Fruit fly (Drosophila melanogaster) whole organism, embryonic: ENCODE results near the gene GCS2beta.

Experiments used
- Adf1 ChIP-seq: fragments of 200-800 bp; sonication (Bioruptor generic); IDR thresholded peaks from 2 replicates; pipeline ENCODE4 v1.3.6; 2022; ENCODE audit warnings: missing biosample characterization, missing genetic modification characterization
- Bdp1 ChIP-seq: fragments of 200-800 bp; sonication (Bioruptor generic); optimal IDR thresholded peaks from 3 replicates; lab custom pipeline; 2016; ENCODE audit warnings: missing biosample characterization, missing genetic modification characterization
- CG10321 ChIP-seq: fragments of 200-800 bp; sonication (Bioruptor generic); IDR thresholded peaks from 2 replicates; pipeline ENCODE4 v1.3.6; 2022; ENCODE audit warnings: missing biosample characterization, missing genetic modification characterization
- CG14014 ChIP-seq: fragments of 200-800 bp; sonication (Bioruptor generic); IDR thresholded peaks from 2 replicates; pipeline ENCODE4 v1.3.6; 2022; ENCODE audit warnings: missing biosample characterization, missing genetic modification characterization
- CG15479 ChIP-seq: fragments of 200-800 bp; sonication (Bioruptor generic); optimal IDR thresholded peaks from 3 replicates; lab custom pipeline; 2019; ENCODE audit warnings: missing biosample characterization, mild to moderate bottlenecking, missing genetic modification characterization, moderate library complexity
- CG17186 ChIP-seq: fragments of 200-800 bp; sonication (Bioruptor generic); optimal IDR thresholded peaks from 3 replicates; lab custom pipeline; 2017; ENCODE audit warnings: missing biosample characterization, missing genetic modification reagents, missing genetic modification characterization
- CG17385 ChIP-seq: fragments of 200-800 bp; sonication (Bioruptor generic); optimal IDR thresholded peaks from 3 replicates; lab custom pipeline; 2018; ENCODE audit warnings: missing biosample characterization, mild to moderate bottlenecking, missing genetic modification characterization
- CG17912 ChIP-seq: fragments of 200-800 bp; sonication (Bioruptor generic); optimal IDR thresholded peaks from 2 replicates; lab custom pipeline; 2018; ENCODE audit warnings: missing biosample characterization, mild to moderate bottlenecking, missing genetic modification characterization
- CG18619 ChIP-seq: fragments of 200-800 bp; sonication (Bioruptor generic); optimal IDR thresholded peaks from 3 replicates; lab custom pipeline; 2017; ENCODE audit warnings: missing biosample characterization, mild to moderate bottlenecking, missing genetic modification characterization
- CG31388 ChIP-seq: fragments of 200-800 bp; sonication (Bioruptor generic); optimal IDR thresholded peaks from 2 replicates; lab custom pipeline; 2016; ENCODE audit warnings: missing biosample characterization, missing genetic modification characterization
- CG3163 ChIP-seq: fragments of 200-800 bp; sonication (Bioruptor generic); optimal IDR thresholded peaks from 3 replicates; lab custom pipeline; 2016; ENCODE audit warnings: missing biosample characterization, missing genetic modification characterization
- CG33557 ChIP-seq: fragments of 200-800 bp; sonication (Bioruptor generic); optimal IDR thresholded peaks from 2 replicates; lab custom pipeline; 2019; ENCODE audit warnings: missing biosample characterization, mild to moderate bottlenecking, missing genetic modification characterization, moderate library complexity
- CG4328 ChIP-seq: fragments of 200-800 bp; sonication (Bioruptor generic); optimal IDR thresholded peaks from 3 replicates; lab custom pipeline; 2017; ENCODE audit warnings: missing biosample characterization, missing genetic modification reagents, missing genetic modification characterization
- CG6813 ChIP-seq: fragments of 200-800 bp; sonication (Bioruptor generic); optimal IDR thresholded peaks from 2 replicates; lab custom pipeline; 2017; ENCODE audit warnings: missing biosample characterization, missing genetic modification characterization, mild to moderate bottlenecking, moderate library complexity, missing genetic modification reagents
- CG7556 ChIP-seq: fragments of 200-800 bp; sonication (Bioruptor generic); optimal IDR thresholded peaks from 2 replicates; lab custom pipeline; 2017; ENCODE audit warnings: missing biosample characterization, mild to moderate bottlenecking, missing genetic modification characterization
- CG7928 ChIP-seq: fragments of 200-800 bp; sonication (Bioruptor generic); optimal IDR thresholded peaks from 2 replicates; lab custom pipeline; 2017; ENCODE audit warnings: missing biosample characterization, mild to moderate bottlenecking, missing genetic modification characterization
- CG8290 ChIP-seq, 3 experiments: fragments of 200-800 bp; sonication (Bioruptor generic); optimal IDR thresholded peaks; 2 replicates each; lab custom pipeline; 2016 to 2019; ENCODE audit warnings: missing biosample characterization in 3 of 3, missing genetic modification characterization in 3 of 3, mild to moderate bottlenecking in 2 of 3, moderate library complexity in 1 of 3
- CG8765 ChIP-seq: fragments of 200-800 bp; sonication (Bioruptor generic); IDR thresholded peaks from 2 replicates; pipeline ENCODE4 v1.3.6; 2022; ENCODE audit warnings: missing biosample characterization, missing genetic modification characterization
- CG8924 ChIP-seq: fragments of 200-800 bp; optimal IDR thresholded peaks from 3 replicates; lab custom pipeline; 2019; ENCODE audit warnings: missing biosample characterization, mild to moderate bottlenecking, missing genetic modification characterization, moderate library complexity
- CoRest ChIP-seq: fragments of 200-800 bp; sonication (Bioruptor generic); optimal IDR thresholded peaks from 3 replicates; lab custom pipeline; 2018; ENCODE audit warnings: missing biosample characterization, mild to moderate bottlenecking, missing genetic modification characterization, moderate library complexity
- D19A ChIP-seq: fragments of 200-800 bp; optimal IDR thresholded peaks from 3 replicates; lab custom pipeline; 2019; ENCODE audit warnings: missing biosample characterization, mild to moderate bottlenecking, missing genetic modification characterization, moderate library complexity
- Gsc ChIP-seq: fragments of 200-800 bp; sonication (Bioruptor generic); IDR thresholded peaks from 2 replicates; pipeline ENCODE4 v1.3.6; 2022; ENCODE audit warnings: missing biosample characterization, missing genetic modification characterization
- H2.0 ChIP-seq: fragments of 200-800 bp; sonication (Bioruptor generic); IDR thresholded peaks from 2 replicates; pipeline ENCODE4 v1.3.6; 2022; ENCODE audit warnings: missing biosample characterization, missing genetic modification characterization
- Hand ChIP-seq: fragments of 200-800 bp; sonication (Bioruptor generic); optimal IDR thresholded peaks from 2 replicates; lab custom pipeline; 2017; ENCODE audit warnings: mild to moderate bottlenecking, missing biosample characterization, missing genetic modification reagents, missing genetic modification characterization
- Hr39 ChIP-seq: fragments of >200 bp; optimal IDR thresholded peaks from 2 replicates; lab custom pipeline; 2017
- Hsf ChIP-seq: fragments of 200-800 bp; sonication (Bioruptor generic); optimal IDR thresholded peaks from 3 replicates; lab custom pipeline; 2016; ENCODE audit warnings: missing biosample characterization, missing genetic modification characterization
- Nf-YB ChIP-seq: fragments of 200-800 bp; sonication (Bioruptor generic); optimal IDR thresholded peaks from 3 replicates; lab custom pipeline; 2019; ENCODE audit warnings: missing biosample characterization, mild to moderate bottlenecking, missing genetic modification characterization, moderate library complexity
- Nf-YC ChIP-seq: fragments of 200-800 bp; optimal IDR thresholded peaks from 3 replicates; lab custom pipeline; 2019; ENCODE audit warnings: missing biosample characterization, mild to moderate bottlenecking, missing genetic modification characterization, moderate library complexity
- Xbp1 ChIP-seq: fragments of 200-800 bp; sonication (Bioruptor generic); optimal IDR thresholded peaks from 3 replicates; lab custom pipeline; 2016; ENCODE audit warnings: missing biosample characterization, mild to moderate bottlenecking, missing genetic modification characterization
- abd-A ChIP-seq: fragments of 200-800 bp; sonication (Bioruptor generic); optimal IDR thresholded peaks from 3 replicates; lab custom pipeline; 2019; ENCODE audit warnings: missing biosample characterization, mild to moderate bottlenecking, missing genetic modification characterization, moderate library complexity
- al ChIP-seq: fragments of 200-800 bp; sonication (Bioruptor generic); IDR thresholded peaks from 2 replicates; pipeline ENCODE4 v1.3.6; 2022; ENCODE audit warnings: missing biosample characterization, missing genetic modification characterization
- ato ChIP-seq: fragments of 200-800 bp; sonication (Bioruptor generic); IDR thresholded peaks from 2 replicates; pipeline ENCODE4 v1.3.6; 2022; ENCODE audit warnings: missing biosample characterization, missing genetic modification characterization; ENCODE audit not compliant: partially characterized antibody
- bab2 ChIP-seq: fragments of 200-800 bp; sonication (Bioruptor generic); optimal IDR thresholded peaks from 2 replicates; lab custom pipeline; 2016; ENCODE audit warnings: missing biosample characterization, missing genetic modification characterization
- bowl ChIP-seq: fragments of 200-800 bp; sonication (Bioruptor generic); IDR thresholded peaks from 2 replicates; pipeline ENCODE4 v1.3.6; 2022; ENCODE audit warnings: missing biosample characterization, missing genetic modification characterization
- cad ChIP-seq: fragments of >200 bp; optimal IDR thresholded peaks from 2 replicates; lab custom pipeline; 2017; ENCODE audit warnings: missing biosample characterization, missing genetic modification characterization
- en ChIP-seq: fragments of 200-800 bp; sonication (Bioruptor generic); optimal IDR thresholded peaks from 2 replicates; lab custom pipeline; 2016; ENCODE audit warnings: missing biosample characterization, missing genetic modification characterization
- esg ChIP-seq: fragments of 200-800 bp; sonication (Bioruptor generic); conservative IDR thresholded peaks from 2 replicates; pipeline ENCODE4 v1.3.6; 2022; ENCODE audit warnings: missing biosample characterization, missing genetic modification characterization
- exex ChIP-seq: fragments of 200-800 bp; sonication (Bioruptor generic); optimal IDR thresholded peaks from 4 replicates; lab custom pipeline; 2018; ENCODE audit warnings: missing biosample characterization, mild to moderate bottlenecking, missing genetic modification characterization, moderate library complexity
- fd64A ChIP-seq: fragments of 200-800 bp; sonication (Bioruptor generic); optimal IDR thresholded peaks from 3 replicates; lab custom pipeline; 2018; ENCODE audit warnings: missing biosample characterization, mild to moderate bottlenecking, missing genetic modification characterization
- h ChIP-seq: fragments of >200 bp; optimal IDR thresholded peaks from 2 replicates; lab custom pipeline; 2017
- jing ChIP-seq: fragments of 200-800 bp; sonication (Bioruptor generic); optimal IDR thresholded peaks from 2 replicates; lab custom pipeline; 2018; ENCODE audit warnings: missing biosample characterization, mild to moderate bottlenecking, missing genetic modification characterization
- knrl ChIP-seq: fragments of 200-800 bp; sonication (Bioruptor generic); IDR thresholded peaks from 3 replicates; pipeline ENCODE4 v1.3.6; 2022; ENCODE audit warnings: missing biosample characterization, missing genetic modification characterization; ENCODE audit not compliant: partially characterized antibody
- nau ChIP-seq: fragments of 200-800 bp; sonication (Bioruptor generic); optimal IDR thresholded peaks from 3 replicates; lab custom pipeline; 2017; ENCODE audit warnings: missing biosample characterization, mild to moderate bottlenecking, missing genetic modification characterization, missing genetic modification reagents
- pb ChIP-seq: fragments of 200-800 bp; sonication (Bioruptor generic); optimal IDR thresholded peaks from 3 replicates; lab custom pipeline; 2016; ENCODE audit warnings: missing biosample characterization, missing genetic modification characterization
- pnt ChIP-seq: fragments of 200-800 bp; sonication (Bioruptor generic); optimal IDR thresholded peaks from 3 replicates; lab custom pipeline; 2016; ENCODE audit warnings: missing biosample characterization, missing genetic modification characterization
- sd ChIP-seq: fragments of 200-800 bp; sonication (Bioruptor generic); optimal IDR thresholded peaks from 3 replicates; lab custom pipeline; 2018; ENCODE audit warnings: missing biosample characterization, mild to moderate bottlenecking, missing genetic modification characterization, moderate library complexity
- tio ChIP-seq: fragments of 200-800 bp; sonication (Bioruptor generic); optimal IDR thresholded peaks from 2 replicates; lab custom pipeline; 2017; ENCODE audit warnings: missing biosample characterization, missing genetic modification characterization, inconsistent platforms
- unc-4 ChIP-seq: fragments of 200-800 bp; sonication (Bioruptor generic); IDR thresholded peaks from 2 replicates; pipeline ENCODE4 v1.3.6; 2022; ENCODE audit warnings: missing biosample characterization, missing genetic modification characterization; ENCODE audit not compliant: partially characterized antibody
- vvl ChIP-seq: fragments of 200-800 bp; sonication (Bioruptor generic); IDR thresholded peaks from 2 replicates; pipeline ENCODE4 v1.3.6; 2022; ENCODE audit warnings: missing biosample characterization, missing genetic modification characterization

Gene GCS2beta

dm6 chr2L:17449608-17450504 lies 34.3 kb downstream of the GCS2beta start, which contains the start of gene dl (continued):
- TF ChIP-seq CG15479 (GFP tag; lab: Kevin White, UChicago): no peak
- TF ChIP-seq jing: no peak
- no peak for TF ChIP-seq CG6813 (GFP tag; lab: Kevin White, UChicago)
- TF ChIP-seq al: no peak
- TF ChIP-seq abd-A: peak; percentile 69
- TF ChIP-seq CoRest (tag; lab: Kevin White, UChicago): no peak
- TF ChIP-seq CG8290 (GFP tag; optimal IDR thresholded peaks at IDR 0.05; lab: Kevin White, UChicago): no peak
- TF ChIP-seq CG8290 (tag; optimal IDR thresholded peaks at IDR 0.05; lab: Kevin White, UChicago): peak in 1 of 2 experiments; percentile 57
- TF ChIP-seq unc-4 (GFP tag; lab: Robert Waterston, UW): no peak
- no peak for TF ChIP-seq bowl (GFP tag; lab: Robert Waterston, UW)
- no peak for TF ChIP-seq Xbp1 (GFP tag; lab: Kevin White, UChicago)
- TF ChIP-seq CG7928: no peak
- no peak; the same call in 1 of the 2 replicates for TF ChIP-seq Adf1
- TF ChIP-seq pnt (GFP tag; lab: Kevin White, UChicago): no peak
- no peak for TF ChIP-seq CG17186 (GFP tag; lab: Kevin White, UChicago)
- peak; percentile 90 for TF ChIP-seq CG3163 (GFP tag; lab: Kevin White, UChicago)
- no peak for TF ChIP-seq CG17385 (GFP tag; lab: Kevin White, UChicago)
- no peak for TF ChIP-seq Hsf
- TF ChIP-seq Bdp1 (GFP tag; lab: Kevin White, UChicago): no peak
- peak; percentile 35; the same call in 1 of the 2 replicates for TF ChIP-seq ato (GFP tag; lab: Robert Waterston, UW)
- peak; percentile 68 for TF ChIP-seq sd
- TF ChIP-seq fd64A: no peak
- peak; percentile 10 for TF ChIP-seq D19A (tag; lab: Kevin White, UChicago)
- peak; percentile 23 for TF ChIP-seq nau (GFP tag; lab: Kevin White, UChicago)
- no peak for TF ChIP-seq Nf-YB (GFP tag; lab: Kevin White, UChicago)
- no peak for TF ChIP-seq esg
- no peak for TF ChIP-seq CG31388 (GFP tag; lab: Kevin White, UChicago)
- TF ChIP-seq cad (GFP tag; lab: Kevin White, UChicago): no peak
- TF ChIP-seq CG8765 (GFP tag; lab: Robert Waterston, UW): no peak
- TF ChIP-seq h (lab: Kevin White, UChicago): no peak
- TF ChIP-seq CG18619 (GFP tag; lab: Kevin White, UChicago): no peak
- no peak for TF ChIP-seq CG7556 (GFP tag; lab: Kevin White, UChicago)
- TF ChIP-seq CG4328 (GFP tag; lab: Kevin White, UChicago): no peak
- TF ChIP-seq CG33557 (GFP tag; lab: Kevin White, UChicago): no peak
- TF ChIP-seq CG10321 (GFP tag; lab: Robert Waterston, UW): no peak
- no peak for TF ChIP-seq Nf-YC (tag; lab: Kevin White, UChicago)
- TF ChIP-seq CG17912: no peak
- TF ChIP-seq CG8924 (tag; lab: Kevin White, UChicago): no peak
- no peak for TF ChIP-seq pb (GFP tag; lab: Kevin White, UChicago)
- no peak for TF ChIP-seq bab2 (GFP tag; lab: Kevin White, UChicago)
- no peak for TF ChIP-seq en (GFP tag; lab: Kevin White, UChicago)
- TF ChIP-seq Gsc (GFP tag; lab: Robert Waterston, UW): no peak
- no peak for TF ChIP-seq vvl
- no peak; the same call in 2 of the 3 replicates for TF ChIP-seq knrl
- no peak for TF ChIP-seq Hand (GFP tag; lab: Kevin White, UChicago)
- no peak for TF ChIP-seq H2.0 (GFP tag; lab: Robert Waterston, UW)
- TF ChIP-seq exex (tag; lab: Kevin White, UChicago): peak; percentile 95
- TF ChIP-seq CG14014 (GFP tag; lab: Robert Waterston, UW): no peak
- TF ChIP-seq tio (GFP tag; lab: Kevin White, UChicago): no peak
- no peak for TF ChIP-seq Hr39 (lab: Kevin White, UChicago)
